Worm (Caenorhabditis elegans) whole organism, L1 larva: ENCODE results near the gene nhr-44.

Experiments
- ama-1 ChIP-seq: fragments of 150-350 bp; optimal IDR thresholded peaks from 2 replicates; lab custom pipeline; 2014
- ceh-82 ChIP-seq, 3 experiments: fragments of 150-350 bp in 1 of 3; sonication (generic microtip) in 2 of 3; optimal IDR thresholded peaks; 2 replicates each; lab custom pipeline; 2014 to 2017; ENCODE audit warnings: missing biosample characterization in 3 of 3, missing genetic modification characterization in 3 of 3
- nhr-237 ChIP-seq: fragments of 150-350 bp; optimal IDR thresholded peaks from 2 replicates; lab custom pipeline; 2014; ENCODE audit warnings: missing biosample characterization, missing genetic modification characterization
- snpc-4 ChIP-seq: fragments of 150-350 bp; optimal IDR thresholded peaks from 2 replicates; lab custom pipeline; 2014; ENCODE audit warnings: missing biosample characterization, missing genetic modification characterization

- TF ChIP-seq nhr-237 (tag; lab: Kevin White, UChicago) (no peak), ama-1 (no peak), snpc-4 (tag; lab: Kevin White, UChicago) (no peak), ceh-82 (tag; optimal IDR thresholded peaks at IDR 0.05; lab: Kevin White, UChicago) (no peak)
Measured at ce11 chrV:9005243-9005642, 41.3 kb upstream of the nhr-44 start, which contains the start of gene srx-3.
